Fruit fly (Drosophila melanogaster) whole organism, embryonic: ENCODE results near the gene CG13252.
A peak's percentile ranks its signal among the peaks of the same experiment; 100 is the strongest.

Experiments used
- Abd-B ChIP-seq: fragments of 200-800 bp; sonication (Bioruptor generic); optimal IDR thresholded peaks from 2 replicates; lab custom pipeline; 2018; ENCODE audit warnings: missing biosample characterization, mild to moderate bottlenecking, missing genetic modification characterization, moderate library complexity
- Asciz ChIP-seq: fragments of 200-800 bp; sonication (Bioruptor generic); optimal IDR thresholded peaks from 2 replicates; lab custom pipeline; 2017; ENCODE audit warnings: missing biosample characterization, mild to moderate bottlenecking, missing genetic modification characterization, missing genetic modification reagents
- BEAF-32 ChIP-seq: fragments of 200-800 bp; sonication (Bioruptor generic); optimal IDR thresholded peaks from 3 replicates; lab custom pipeline; 2017; ENCODE audit warnings: missing biosample characterization, missing genetic modification characterization, mild to moderate bottlenecking, moderate library complexity, missing genetic modification reagents
- Bdp1 ChIP-seq: fragments of 200-800 bp; sonication (Bioruptor generic); optimal IDR thresholded peaks from 3 replicates; lab custom pipeline; 2016; ENCODE audit warnings: missing biosample characterization, missing genetic modification characterization
- BtbVII ChIP-seq: fragments of 200-800 bp; sonication (Bioruptor generic); optimal IDR thresholded peaks from 3 replicates; lab custom pipeline; 2017; ENCODE audit warnings: missing biosample characterization, mild to moderate bottlenecking, missing genetic modification characterization
- CG10462 ChIP-seq: fragments of 200-800 bp; sonication (Bioruptor generic); optimal IDR thresholded peaks from 2 replicates; lab custom pipeline; 2016; ENCODE audit warnings: missing biosample characterization, missing genetic modification characterization
- CG11504 ChIP-seq: fragments of 200-800 bp; sonication (Bioruptor generic); optimal IDR thresholded peaks from 3 replicates; lab custom pipeline; 2019; ENCODE audit warnings: missing biosample characterization, mild to moderate bottlenecking, missing genetic modification characterization, moderate library complexity
- CG2120 ChIP-seq: fragments of 200-800 bp; sonication (Bioruptor generic); optimal IDR thresholded peaks from 3 replicates; lab custom pipeline; 2016; ENCODE audit warnings: missing biosample characterization, missing genetic modification characterization
- CG2712 ChIP-seq: fragments of 200-800 bp; optimal IDR thresholded peaks from 3 replicates; lab custom pipeline; 2019; ENCODE audit warnings: missing biosample characterization, mild to moderate bottlenecking, missing genetic modification characterization, moderate library complexity
- CG30403 ChIP-seq: fragments of 200-800 bp; sonication (Bioruptor generic); optimal IDR thresholded peaks from 3 replicates; lab custom pipeline; 2016; ENCODE audit warnings: missing biosample characterization, missing genetic modification characterization
- CG31224 ChIP-seq: fragments of 200-800 bp; sonication (Bioruptor generic); IDR thresholded peaks from 2 replicates; pipeline ENCODE4 v1.3.6; 2022; ENCODE audit warnings: missing biosample characterization, missing genetic modification characterization
- CG3407 ChIP-seq: fragments of 200-800 bp; sonication (Bioruptor generic); optimal IDR thresholded peaks from 2 replicates; lab custom pipeline; 2018; ENCODE audit warnings: missing biosample characterization, mild to moderate bottlenecking, missing genetic modification characterization
- CG34376 ChIP-seq: fragments of 200-800 bp; sonication (Bioruptor generic); optimal IDR thresholded peaks from 2 replicates; lab custom pipeline; 2018; ENCODE audit warnings: missing biosample characterization, mild to moderate bottlenecking, missing genetic modification characterization
- CG34422 ChIP-seq: fragments of 200-800 bp; sonication (Bioruptor generic); IDR thresholded peaks from 3 replicates; pipeline ENCODE4 v1.3.6; 2022; ENCODE audit warnings: missing biosample characterization, missing genetic modification characterization
- CG4404 ChIP-seq: fragments of 200-800 bp; sonication (Bioruptor generic); IDR thresholded peaks from 2 replicates; pipeline ENCODE4 v1.3.6; 2022; ENCODE audit warnings: missing biosample characterization, missing genetic modification characterization
- CG8281 ChIP-seq: fragments of 200-800 bp; sonication (Bioruptor generic); optimal IDR thresholded peaks from 2 replicates; lab custom pipeline; 2018; ENCODE audit warnings: missing biosample characterization, mild to moderate bottlenecking, missing genetic modification characterization, moderate library complexity
- CG8388 ChIP-seq: fragments of 200-800 bp; sonication (Bioruptor generic); optimal IDR thresholded peaks from 2 replicates; lab custom pipeline; 2019; ENCODE audit warnings: missing biosample characterization, mild to moderate bottlenecking, missing genetic modification characterization, moderate library complexity
- CG9797 ChIP-seq: fragments of 200-800 bp; sonication (Bioruptor generic); optimal IDR thresholded peaks from 3 replicates; lab custom pipeline; 2018; ENCODE audit warnings: missing biosample characterization, mild to moderate bottlenecking, missing genetic modification characterization
- Camta ChIP-seq: fragments of 200-800 bp; sonication (Bioruptor generic); optimal IDR thresholded peaks from 2 replicates; lab custom pipeline; 2016; ENCODE audit warnings: missing biosample characterization, missing genetic modification characterization
- Dbx ChIP-seq: fragments of 200-800 bp; sonication (Bioruptor generic); IDR thresholded peaks from 3 replicates; pipeline ENCODE4 v1.3.6; 2022; ENCODE audit warnings: missing biosample characterization, missing genetic modification characterization
- Eip74EF ChIP-seq, 2 experiments: fragments of 200-800 bp in 1 of 2; fragments of >200 bp in 1 of 2; sonication (Bioruptor generic) in 1 of 2; optimal IDR thresholded peaks; 2 replicates each; lab custom pipeline; 2017 to 2019; ENCODE audit warnings: missing biosample characterization in 2 of 2, missing genetic modification characterization in 2 of 2, mild to moderate bottlenecking in 1 of 2, moderate library complexity in 1 of 2
- Ets97D ChIP-seq: fragments of 200-800 bp; sonication (Bioruptor generic); optimal IDR thresholded peaks from 3 replicates; lab custom pipeline; 2016; ENCODE audit warnings: missing biosample characterization, missing genetic modification characterization
- Hmr ChIP-seq: fragments of 200-800 bp; sonication (Bioruptor generic); optimal IDR thresholded peaks from 3 replicates; lab custom pipeline; 2017; ENCODE audit warnings: mild to moderate bottlenecking, missing biosample characterization, missing genetic modification reagents, missing genetic modification characterization
- MBD-R2 ChIP-seq: fragments of 200-800 bp; sonication (Bioruptor generic); IDR thresholded peaks from 2 replicates; pipeline ENCODE4 v1.3.6; 2022; ENCODE audit warnings: missing biosample characterization, missing genetic modification characterization
- MTF-1 ChIP-seq: fragments of 200-800 bp; sonication (Bioruptor generic); optimal IDR thresholded peaks from 2 replicates; lab custom pipeline; 2018; ENCODE audit warnings: missing biosample characterization, mild to moderate bottlenecking, missing genetic modification characterization, borderline replicate concordance
- Myb ChIP-seq: fragments of 200-800 bp; sonication (Bioruptor generic); optimal IDR thresholded peaks from 2 replicates; lab custom pipeline; 2016; ENCODE audit warnings: missing biosample characterization, missing genetic modification characterization
- Nf-YA ChIP-seq: fragments of 200-800 bp; sonication (Bioruptor generic); IDR thresholded peaks from 2 replicates; pipeline ENCODE4 v1.3.6; 2022; ENCODE audit warnings: missing biosample characterization, missing genetic modification characterization
- Ptx1 ChIP-seq: fragments of 200-800 bp; sonication (Bioruptor generic); IDR thresholded peaks from 2 replicates; pipeline ENCODE4 v1.3.6; 2022; ENCODE audit warnings: missing biosample characterization, missing genetic modification characterization
- Rfx ChIP-seq: fragments of 200-800 bp; sonication (Bioruptor generic); IDR thresholded peaks from 2 replicates; pipeline ENCODE4 v1.3.6; 2022; ENCODE audit warnings: missing biosample characterization, missing genetic modification characterization
- Sox102F ChIP-seq: fragments of 200-800 bp; sonication (Bioruptor generic); optimal IDR thresholded peaks from 2 replicates; lab custom pipeline; 2018; ENCODE audit warnings: missing biosample characterization, mild to moderate bottlenecking, missing genetic modification characterization, moderate library complexity
- Stat92E ChIP-seq, 3 experiments: fragments of >200 bp in 2 of 3; fragments of 200-800 bp in 1 of 3; sonication (Bioruptor generic) in 1 of 3; optimal IDR thresholded peaks; 2 replicates each; lab custom pipeline; 2017 to 2019; ENCODE audit warnings: missing biosample characterization in 3 of 3, missing genetic modification characterization in 3 of 3, mild to moderate bottlenecking in 1 of 3, moderate library complexity in 1 of 3
- Tbp ChIP-seq: fragments of >200 bp; optimal IDR thresholded peaks from 2 replicates; lab custom pipeline; 2018; ENCODE audit warnings: missing biosample characterization, missing genetic modification characterization
- Vsx1 ChIP-seq: fragments of 200-800 bp; sonication (Bioruptor generic); optimal IDR thresholded peaks from 2 replicates; lab custom pipeline; 2017; ENCODE audit warnings: missing biosample characterization, mild to moderate bottlenecking, missing genetic modification characterization, missing genetic modification reagents
- ac ChIP-seq: fragments of 200-800 bp; sonication (Bioruptor generic); optimal IDR thresholded peaks from 3 replicates; lab custom pipeline; 2017; ENCODE audit warnings: missing biosample characterization, mild to moderate bottlenecking, missing genetic modification characterization
- ase ChIP-seq: fragments of 200-800 bp; sonication (Bioruptor generic); IDR thresholded peaks from 3 replicates; pipeline ENCODE4 v1.3.6; 2022; ENCODE audit warnings: missing biosample characterization, missing genetic modification characterization
- bigmax ChIP-seq: fragments of 200-800 bp; sonication (Bioruptor generic); optimal IDR thresholded peaks from 2 replicates; lab custom pipeline; 2018; ENCODE audit warnings: missing biosample characterization, mild to moderate bottlenecking, missing genetic modification characterization
- cad ChIP-seq: fragments of >200 bp; optimal IDR thresholded peaks from 2 replicates; lab custom pipeline; 2017; ENCODE audit warnings: missing biosample characterization, missing genetic modification characterization
- crc ChIP-seq: fragments of 200-800 bp; sonication (Bioruptor generic); optimal IDR thresholded peaks from 2 replicates; lab custom pipeline; 2016; ENCODE audit warnings: missing biosample characterization, missing genetic modification characterization
- dmrt99B ChIP-seq: fragments of 200-800 bp; sonication (Bioruptor generic); optimal IDR thresholded peaks from 2 replicates; lab custom pipeline; 2018; ENCODE audit warnings: missing biosample characterization, mild to moderate bottlenecking, missing genetic modification characterization, moderate library complexity
- fd96Cb ChIP-seq: fragments of 200-800 bp; sonication (Bioruptor generic); optimal IDR thresholded peaks from 2 replicates; lab custom pipeline; 2018; ENCODE audit warnings: missing biosample characterization, mild to moderate bottlenecking, missing genetic modification characterization, moderate library complexity
- gsb-n ChIP-seq: fragments of 200-800 bp; sonication (Bioruptor generic); optimal IDR thresholded peaks from 3 replicates; lab custom pipeline; 2018; ENCODE audit warnings: missing biosample characterization, mild to moderate bottlenecking, missing genetic modification characterization
- ham ChIP-seq: fragments of 200-800 bp; sonication (Bioruptor generic); IDR thresholded peaks from 2 replicates; pipeline ENCODE4 v1.3.6; 2022; ENCODE audit warnings: missing biosample characterization, missing genetic modification characterization
- knrl ChIP-seq: fragments of 200-800 bp; sonication (Bioruptor generic); IDR thresholded peaks from 3 replicates; pipeline ENCODE4 v1.3.6; 2022; ENCODE audit warnings: missing biosample characterization, missing genetic modification characterization; ENCODE audit not compliant: partially characterized antibody
- nmo ChIP-seq: fragments of 200-800 bp; sonication (Bioruptor generic); optimal IDR thresholded peaks from 2 replicates; lab custom pipeline; 2018; ENCODE audit warnings: missing biosample characterization, mild to moderate bottlenecking, missing genetic modification characterization, moderate library complexity
- org-1 ChIP-seq: fragments of 200-800 bp; sonication (Bioruptor generic); optimal IDR thresholded peaks from 2 replicates; lab custom pipeline; 2017; ENCODE audit warnings: missing biosample characterization, missing genetic modification characterization
- pb ChIP-seq: fragments of 200-800 bp; sonication (Bioruptor generic); optimal IDR thresholded peaks from 3 replicates; lab custom pipeline; 2016; ENCODE audit warnings: missing biosample characterization, missing genetic modification characterization
- ro ChIP-seq: fragments of 200-800 bp; sonication (Bioruptor generic); IDR thresholded peaks from 2 replicates; pipeline ENCODE4 v1.3.6; 2022; ENCODE audit warnings: missing biosample characterization, missing genetic modification characterization
- tgo ChIP-seq: fragments of 200-800 bp; sonication (Bioruptor generic); IDR thresholded peaks from 3 replicates; pipeline ENCODE4 v1.3.6; 2022; ENCODE audit warnings: missing biosample characterization, missing genetic modification characterization
- unc-4 ChIP-seq: fragments of 200-800 bp; sonication (Bioruptor generic); IDR thresholded peaks from 2 replicates; pipeline ENCODE4 v1.3.6; 2022; ENCODE audit warnings: missing biosample characterization, missing genetic modification characterization; ENCODE audit not compliant: partially characterized antibody

The CG13252 gene

dm6 chr3L:20710475-20711177 lies 19.8 kb upstream of the CG13252 start (continued):
- TF ChIP-seq CG4404 (GFP tag; lab: Robert Waterston, UW): no peak
- TF ChIP-seq CG2120 (GFP tag; lab: Kevin White, UChicago): peak; percentile 22
- no peak for TF ChIP-seq knrl (GFP tag; lab: Robert Waterston, UW)
- TF ChIP-seq ase (GFP tag; lab: Robert Waterston, UW): no peak
- peak; percentile 32 for TF ChIP-seq Asciz
- TF ChIP-seq tgo: peak; percentile 46; the same call in 1 of the 3 replicates
- no peak for TF ChIP-seq unc-4 (GFP tag; lab: Robert Waterston, UW)
- no peak for TF ChIP-seq MTF-1 (GFP tag; lab: Kevin White, UChicago)
- no peak for TF ChIP-seq Vsx1
- TF ChIP-seq cad (GFP tag; lab: Kevin White, UChicago): no peak
- no peak for TF ChIP-seq Myb (GFP tag; lab: Kevin White, UChicago)
- no peak for TF ChIP-seq CG34422 (GFP tag; lab: Robert Waterston, UW)
- TF ChIP-seq Dbx: no peak
- peak; percentile 51 for TF ChIP-seq nmo (GFP tag; lab: Kevin White, UChicago)
- no peak for TF ChIP-seq ham (GFP tag; lab: Robert Waterston, UW)
- no peak for TF ChIP-seq Rfx
- TF ChIP-seq ac (GFP tag; lab: Kevin White, UChicago): no peak
- peak; percentile 13 for TF ChIP-seq CG3407
- TF ChIP-seq Bdp1: no peak
- TF ChIP-seq Hmr: peak; percentile 15
- no peak for TF ChIP-seq CG9797
- TF ChIP-seq BEAF-32: no peak
- TF ChIP-seq org-1 (GFP tag; lab: Kevin White, UChicago): no peak
- TF ChIP-seq ro: no peak
- TF ChIP-seq Ptx1 (GFP tag; lab: Robert Waterston, UW): peak; percentile 55; the same call in 1 of the 2 replicates
- TF ChIP-seq Abd-B (GFP tag; lab: Kevin White, UChicago): no peak
- TF ChIP-seq gsb-n: peak; percentile 64
- TF ChIP-seq BtbVII (GFP tag; lab: Kevin White, UChicago): no peak
- TF ChIP-seq Stat92E (GFP tag; optimal IDR thresholded peaks at IDR 0.05; lab: Kevin White, UChicago): no peak
- TF ChIP-seq CG34376 (GFP tag; lab: Kevin White, UChicago): no peak
- TF ChIP-seq CG31224: no peak
- peak; percentile 22 for TF ChIP-seq CG8388
- TF ChIP-seq CG30403 (GFP tag; lab: Kevin White, UChicago): peak; percentile 52
- peak; percentile 67 for TF ChIP-seq dmrt99B (tag; lab: Kevin White, UChicago)
- TF ChIP-seq fd96Cb (tag; lab: Kevin White, UChicago): peak; percentile 44
- no peak for TF ChIP-seq CG8281
- TF ChIP-seq Nf-YA (GFP tag; lab: Robert Waterston, UW): no peak
- TF ChIP-seq pb (GFP tag; lab: Kevin White, UChicago): no peak
- TF ChIP-seq Camta (GFP tag; lab: Kevin White, UChicago): no peak
- no peak for TF ChIP-seq CG10462 (GFP tag; lab: Kevin White, UChicago)
- peak; percentile 19; the same call in 1 of the 2 replicates for TF ChIP-seq MBD-R2 (GFP tag; lab: Robert Waterston, UW)
- TF ChIP-seq Sox102F (GFP tag; lab: Kevin White, UChicago): peak; percentile 66
- no peak for TF ChIP-seq Eip74EF (GFP tag; optimal IDR thresholded peaks at IDR 0.05; lab: Kevin White, UChicago)
- no peak for TF ChIP-seq Ets97D (GFP tag; lab: Kevin White, UChicago)
- TF ChIP-seq CG11504 (tag; lab: Kevin White, UChicago): peak; percentile 63
- TF ChIP-seq bigmax (GFP tag; lab: Kevin White, UChicago): no peak
- peak; percentile 54 for TF ChIP-seq CG2712 (tag; lab: Kevin White, UChicago)
- no peak for TF ChIP-seq Tbp
- TF ChIP-seq crc (GFP tag; lab: Kevin White, UChicago): no peak
